Fruit fly (Drosophila melanogaster) ovary, adult (tissue): ENCODE data around the gene CG43075.

Experiments used
- CG17801 ChIP-seq: fragments of 200-800 bp; optimal IDR thresholded peaks from 2 replicates; lab custom pipeline; 2019; ENCODE audit warnings: missing biosample characterization, mild to moderate bottlenecking, missing genetic modification characterization, moderate library complexity; ENCODE audit not compliant: partially characterized antibody

The CG43075 gene

dm6 chrX:15221076-15221475, at the start of gene CG43075:
TSS of gene CG43075 (minus strand) at chrX:15221176.
- no peak for TF ChIP-seq CG17801 (GFP tag; lab: Kevin White, UChicago)

DNA sequence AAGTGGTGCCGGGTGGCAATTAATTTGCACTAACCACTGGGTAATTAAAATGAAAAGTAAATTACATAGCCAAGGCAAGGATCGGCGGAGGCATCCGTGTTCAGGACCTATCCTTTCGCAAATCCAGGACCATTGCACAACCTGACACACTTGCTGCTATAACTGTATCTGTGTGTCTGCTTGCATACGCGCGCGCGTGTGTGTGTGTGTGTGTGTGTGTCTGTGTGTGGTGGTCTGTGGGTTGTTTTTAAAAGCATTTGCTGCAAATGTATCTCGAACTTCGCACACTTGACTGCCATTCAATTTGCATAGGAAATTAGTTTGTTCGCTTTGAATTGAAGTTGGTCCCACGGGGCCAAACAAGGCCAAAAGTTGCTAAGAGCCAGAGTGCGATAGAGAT, 38.3 kb upstream of the CG43075 start:
- TF ChIP-seq CG17801 (GFP tag; lab: Kevin White, UChicago): no peak

dm6 chrX:15244813-15245212, 23.8 kb upstream of the CG43075 start, which contains the start of gene PPYR1:
TSS of gene PPYR1 (minus strand) at chrX:15244913.
- no peak for TF ChIP-seq CG17801 (GFP tag; lab: Kevin White, UChicago)

DNA sequence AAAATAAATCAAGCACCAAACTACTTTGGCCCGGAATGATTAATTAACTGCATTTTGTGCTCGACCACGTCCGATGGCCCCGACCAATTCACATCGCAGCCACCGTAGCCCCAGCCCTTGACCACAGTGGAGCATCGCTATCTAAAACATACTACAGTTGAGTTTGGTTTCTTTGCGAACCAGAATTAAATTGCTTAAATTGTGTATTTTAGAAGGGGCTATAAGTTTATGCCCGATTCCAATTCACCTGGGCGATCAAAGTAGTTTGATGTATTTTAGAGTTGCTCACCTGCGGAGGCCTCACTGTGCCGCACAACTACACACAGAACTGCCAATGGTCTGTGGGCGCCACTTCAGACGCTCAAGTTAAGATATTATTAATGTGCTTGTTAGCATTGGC, 14.3 kb upstream of the CG43075 start:
- TF ChIP-seq CG17801 (GFP tag; lab: Kevin White, UChicago): no peak

- TF ChIP-seq CG17801 (GFP tag; lab: Kevin White, UChicago): no peak
Observed at dm6 chrX:15229775-15230174, 8.8 kb upstream of the CG43075 start, which contains the start of gene CG9101. TSS of gene CG9101 (minus strand) at chrX:15229875.

- no peak for TF ChIP-seq CG17801 (GFP tag; lab: Kevin White, UChicago)
Observed at dm6 chrX:15223482-15223881, 2.5 kb upstream of the CG43075 start, which contains the start of gene CG43076. TSS of gene CG43076 (minus strand) at chrX:15223582.

DNA sequence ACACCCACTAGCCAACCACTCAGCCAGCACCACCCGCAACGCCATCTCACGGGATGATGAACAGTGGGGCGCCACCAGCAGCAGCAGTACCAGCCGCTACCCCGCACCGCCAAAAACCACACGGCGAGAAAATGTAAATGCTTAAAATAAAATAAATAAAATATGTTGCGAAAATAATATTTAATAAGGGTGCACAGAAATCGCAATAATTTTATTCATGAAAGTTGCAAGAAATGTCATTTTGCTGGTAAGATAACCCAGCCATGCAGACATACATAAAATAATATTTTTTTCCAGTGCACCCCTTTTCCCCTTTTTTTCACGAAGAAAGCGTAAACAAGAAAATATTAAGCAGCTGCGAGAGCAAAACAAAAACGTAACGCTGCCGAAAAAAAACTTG, 4.9 kb downstream of the CG43075 start:
- no peak for TF ChIP-seq CG17801 (GFP tag; lab: Kevin White, UChicago)

- TF ChIP-seq CG17801 (GFP tag; lab: Kevin White, UChicago): no peak
Observed at dm6 chrX:15210086-15210485, 10.9 kb downstream of the CG43075 start, which contains the start of gene CG5662. TSS of gene CG5662 (plus strand) at chrX:15210386.

DNA sequence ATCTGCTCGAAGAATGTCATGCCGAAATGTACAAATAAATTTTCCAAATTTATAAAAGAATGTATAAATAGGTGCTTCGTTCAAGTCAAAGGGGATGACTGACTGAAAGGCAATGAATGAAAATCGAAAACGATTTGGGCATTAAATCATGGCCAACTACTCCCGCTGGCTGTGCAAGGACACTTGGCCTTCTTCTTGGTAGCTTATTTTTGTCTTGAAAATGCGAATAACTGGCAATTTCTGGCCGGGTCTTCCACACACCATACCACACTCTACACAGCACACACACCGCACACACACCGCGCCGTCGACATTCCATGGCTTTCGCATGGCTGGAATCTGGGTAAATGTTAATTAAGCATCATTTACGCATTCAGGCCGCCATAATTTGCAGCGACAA, 14.4 kb downstream of the CG43075 start, which contains the start of gene CG32588:
TSS of gene CG32588 (minus strand) at position 101 of the 400 bp plus-strand sequence.
- TF ChIP-seq CG17801 (GFP tag; lab: Kevin White, UChicago): no peak

dm6 chrX:15203634-15204033, 17.3 kb downstream of the CG43075 start:
- TF ChIP-seq CG17801 (GFP tag; lab: Kevin White, UChicago): no peak

DNA sequence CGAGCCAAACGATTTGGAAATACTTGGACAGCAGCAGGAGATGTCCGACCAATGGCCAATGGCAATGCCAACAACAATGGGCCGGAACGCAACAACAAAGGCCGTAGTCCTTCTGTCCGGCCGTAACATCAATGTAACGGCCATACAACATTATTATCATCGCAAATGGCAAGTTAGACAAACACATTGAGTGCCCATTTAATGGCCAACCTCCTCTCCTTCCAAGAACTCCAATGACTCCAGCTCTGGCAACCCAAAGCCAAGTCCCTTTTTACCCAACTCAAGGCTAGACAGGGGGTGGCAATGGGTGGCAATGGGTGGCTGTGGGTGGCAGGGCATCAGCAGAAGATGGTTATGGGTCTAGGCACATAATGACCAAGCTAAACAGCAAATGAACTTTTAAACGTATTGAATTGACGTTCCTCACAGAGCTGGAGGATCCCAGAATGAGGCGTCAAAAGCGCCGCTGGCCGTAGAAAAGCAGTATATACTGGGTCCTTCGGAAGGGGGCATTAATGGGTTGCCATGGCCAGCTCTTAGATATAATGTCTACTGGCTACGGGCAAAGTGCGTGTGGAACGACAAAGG, 21.0 kb downstream of the CG43075 start:
- TF ChIP-seq CG17801 (GFP tag; lab: Kevin White, UChicago): no peak

DNA sequence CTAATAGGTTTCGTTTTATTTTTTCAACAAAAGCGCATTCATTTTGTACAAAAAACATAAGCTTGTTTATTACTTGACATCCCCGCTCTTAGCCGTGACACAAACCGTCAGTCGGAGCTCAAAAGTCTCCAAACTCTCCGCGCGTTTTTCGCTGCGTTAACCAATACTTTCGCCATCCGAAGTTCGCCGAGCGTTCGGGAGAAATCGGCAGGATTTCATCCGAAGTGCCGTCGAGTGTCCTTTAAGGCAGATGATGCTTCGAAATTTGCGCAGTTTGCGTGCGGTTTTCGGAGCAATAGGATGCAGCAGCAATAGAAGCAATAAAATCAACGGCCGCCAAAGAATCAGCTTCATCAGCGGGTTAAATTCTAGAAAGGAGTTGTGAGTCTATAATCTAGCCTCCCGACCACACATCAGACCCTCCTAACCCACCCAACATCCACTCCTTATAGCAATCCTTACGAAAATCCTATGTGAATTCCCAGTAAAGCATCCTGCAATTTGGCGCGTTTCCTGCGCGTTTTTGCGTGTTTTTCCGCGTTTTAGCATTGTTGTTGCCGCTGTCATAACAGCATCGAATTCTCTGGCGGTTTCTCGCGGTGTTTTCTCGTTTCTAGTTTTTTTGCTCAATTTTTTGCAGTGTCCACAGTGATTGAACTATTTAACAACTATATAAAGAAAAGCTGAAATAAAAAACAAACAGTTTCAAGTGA, 45.6 kb downstream of the CG43075 start, which contains the start of gene CG43737:
TSS of gene CG43737 (plus strand) at position 271 of the 713 bp plus-strand sequence.
- no peak for TF ChIP-seq CG17801 (GFP tag; lab: Kevin White, UChicago)
